Fruit fly (Drosophila melanogaster) whole organism, embryonic: ENCODE data around the gene CG31068.

Experiments
- Abd-B ChIP-seq: fragments of 200-800 bp; sonication (Bioruptor generic); optimal IDR thresholded peaks from 2 replicates; lab custom pipeline; 2018; ENCODE audit warnings: missing biosample characterization, mild to moderate bottlenecking, missing genetic modification characterization, moderate library complexity
- B-H1 ChIP-seq: fragments of 200-800 bp; sonication (Bioruptor generic); IDR thresholded peaks from 3 replicates; pipeline ENCODE4 v1.3.6; 2022; ENCODE audit warnings: missing biosample characterization, missing genetic modification characterization
- CG10321 ChIP-seq: fragments of 200-800 bp; sonication (Bioruptor generic); IDR thresholded peaks from 2 replicates; pipeline ENCODE4 v1.3.6; 2022; ENCODE audit warnings: missing biosample characterization, missing genetic modification characterization
- CG12744 ChIP-seq: fragments of 200-800 bp; sonication (Bioruptor generic); optimal IDR thresholded peaks from 2 replicates; lab custom pipeline; 2016; ENCODE audit warnings: missing biosample characterization, missing genetic modification characterization
- CG15073 ChIP-seq: fragments of 200-800 bp; sonication (Bioruptor generic); optimal IDR thresholded peaks from 2 replicates; lab custom pipeline; 2016; ENCODE audit warnings: missing biosample characterization, missing genetic modification characterization
- CG15479 ChIP-seq: fragments of 200-800 bp; sonication (Bioruptor generic); optimal IDR thresholded peaks from 3 replicates; lab custom pipeline; 2019; ENCODE audit warnings: missing biosample characterization, mild to moderate bottlenecking, missing genetic modification characterization, moderate library complexity
- CG16813 ChIP-seq: fragments of 200-800 bp; sonication (Bioruptor generic); IDR thresholded peaks from 3 replicates; pipeline ENCODE4 v1.3.6; 2022; ENCODE audit warnings: missing biosample characterization, missing genetic modification characterization; ENCODE audit not compliant: partially characterized antibody
- CG17186 ChIP-seq: fragments of 200-800 bp; sonication (Bioruptor generic); optimal IDR thresholded peaks from 3 replicates; lab custom pipeline; 2017; ENCODE audit warnings: missing biosample characterization, missing genetic modification reagents, missing genetic modification characterization
- CG18262 ChIP-seq: fragments of 200-800 bp; optimal IDR thresholded peaks from 3 replicates; lab custom pipeline; 2019; ENCODE audit warnings: missing biosample characterization, mild to moderate bottlenecking, missing genetic modification characterization, moderate library complexity
- CG1832 ChIP-seq: fragments of 200-800 bp; sonication (Bioruptor generic); optimal IDR thresholded peaks from 2 replicates; lab custom pipeline; 2017; ENCODE audit warnings: missing biosample characterization, mild to moderate bottlenecking, missing genetic modification characterization, inconsistent platforms
- CG2678 ChIP-seq: fragments of 200-800 bp; sonication (Bioruptor generic); optimal IDR thresholded peaks from 3 replicates; lab custom pipeline; 2019; ENCODE audit warnings: missing biosample characterization, mild to moderate bottlenecking, missing genetic modification characterization, moderate library complexity
- CG3163 ChIP-seq: fragments of 200-800 bp; sonication (Bioruptor generic); optimal IDR thresholded peaks from 3 replicates; lab custom pipeline; 2016; ENCODE audit warnings: missing biosample characterization, missing genetic modification characterization
- CG33213 ChIP-seq: fragments of 200-800 bp; sonication (Bioruptor generic); optimal IDR thresholded peaks from 3 replicates; lab custom pipeline; 2016; ENCODE audit warnings: missing biosample characterization, missing genetic modification characterization
- CG3995 ChIP-seq: fragments of 200-800 bp; sonication (Bioruptor generic); optimal IDR thresholded peaks from 3 replicates; lab custom pipeline; 2016; ENCODE audit warnings: missing biosample characterization, missing genetic modification characterization
- CG6175 ChIP-seq: fragments of 200-800 bp; sonication (Bioruptor generic); IDR thresholded peaks from 3 replicates; pipeline ENCODE4 v1.3.6; 2022; ENCODE audit warnings: missing biosample characterization, missing genetic modification characterization
- CG7271 ChIP-seq: fragments of 200-800 bp; sonication (Bioruptor generic); optimal IDR thresholded peaks from 2 replicates; lab custom pipeline; 2018; ENCODE audit warnings: missing biosample characterization, mild to moderate bottlenecking, missing genetic modification characterization, moderate library complexity
- CG7556 ChIP-seq: fragments of 200-800 bp; sonication (Bioruptor generic); optimal IDR thresholded peaks from 2 replicates; lab custom pipeline; 2017; ENCODE audit warnings: missing biosample characterization, mild to moderate bottlenecking, missing genetic modification characterization
- CG7786 ChIP-seq: fragments of 200-800 bp; sonication (Bioruptor generic); optimal IDR thresholded peaks from 2 replicates; lab custom pipeline; 2016; ENCODE audit warnings: missing biosample characterization, missing genetic modification characterization
- CG8089 ChIP-seq: fragments of 200-800 bp; sonication (Bioruptor generic); optimal IDR thresholded peaks from 3 replicates; lab custom pipeline; 2016; ENCODE audit warnings: missing biosample characterization, missing genetic modification characterization
- D ChIP-seq, 2 experiments: fragments of 200-800 bp in 1 of 2; fragments of >200 bp in 1 of 2; sonication (Bioruptor generic) in 1 of 2; optimal IDR thresholded peaks; 2 replicates in 1 of 2; 3 replicates in 1 of 2; lab custom pipeline; 2017; ENCODE audit warnings: mild to moderate bottlenecking in 1 of 2, missing biosample characterization in 1 of 2, missing genetic modification characterization in 1 of 2, missing genetic modification reagents in 1 of 2
- Dbx ChIP-seq: fragments of 200-800 bp; sonication (Bioruptor generic); IDR thresholded peaks from 3 replicates; pipeline ENCODE4 v1.3.6; 2022; ENCODE audit warnings: missing biosample characterization, missing genetic modification characterization
- Dfd ChIP-seq, 2 experiments: fragments of >200 bp; optimal IDR thresholded peaks; 2 replicates each; lab custom pipeline; 2017; ENCODE audit warnings: missing biosample characterization in 2 of 2, missing genetic modification characterization in 2 of 2
- Doc3 ChIP-seq: fragments of 200-800 bp; sonication (Bioruptor generic); IDR thresholded peaks from 3 replicates; pipeline ENCODE4 v1.3.6; 2022; ENCODE audit warnings: missing biosample characterization, missing genetic modification characterization; ENCODE audit not compliant: partially characterized antibody
- Drgx ChIP-seq: fragments of 200-800 bp; sonication (Bioruptor generic); IDR thresholded peaks from 2 replicates; pipeline ENCODE4 v1.3.6; 2022; ENCODE audit warnings: missing biosample characterization, missing genetic modification characterization
- Hey ChIP-seq: fragments of 200-800 bp; sonication (Bioruptor generic); optimal IDR thresholded peaks from 3 replicates; lab custom pipeline; 2018; ENCODE audit warnings: missing biosample characterization, mild to moderate bottlenecking, missing genetic modification characterization
- Mad ChIP-seq: fragments of 200-800 bp; sonication (Bioruptor generic); optimal IDR thresholded peaks from 2 replicates; lab custom pipeline; 2016; ENCODE audit warnings: missing biosample characterization, missing genetic modification characterization
- NC2β ChIP-seq: fragments of 200-800 bp; sonication (Bioruptor generic); optimal IDR thresholded peaks from 2 replicates; lab custom pipeline; 2016; ENCODE audit warnings: missing biosample characterization, missing genetic modification characterization
- Sry-β ChIP-seq: fragments of 200-800 bp; sonication (Bioruptor generic); optimal IDR thresholded peaks from 2 replicates; lab custom pipeline; 2018; ENCODE audit warnings: missing biosample characterization, mild to moderate bottlenecking, missing genetic modification characterization, moderate library complexity
- YL-1 ChIP-seq: fragments of 200-800 bp; sonication (Bioruptor generic); optimal IDR thresholded peaks from 3 replicates; lab custom pipeline; 2017; ENCODE audit warnings: missing biosample characterization, mild to moderate bottlenecking, missing genetic modification characterization
- ab ChIP-seq: fragments of 200-800 bp; sonication (Bioruptor generic); optimal IDR thresholded peaks from 2 replicates; lab custom pipeline; 2016; ENCODE audit warnings: missing biosample characterization, missing genetic modification characterization
- bab2 ChIP-seq: fragments of 200-800 bp; sonication (Bioruptor generic); optimal IDR thresholded peaks from 2 replicates; lab custom pipeline; 2016; ENCODE audit warnings: missing biosample characterization, missing genetic modification characterization
- caup ChIP-seq: fragments of 200-800 bp; sonication (Bioruptor generic); optimal IDR thresholded peaks from 3 replicates; lab custom pipeline; 2017; ENCODE audit warnings: missing biosample characterization, mild to moderate bottlenecking, missing genetic modification characterization, moderate library complexity; ENCODE audit not compliant: severe bottlenecking
- chif ChIP-seq, 2 experiments: fragments of 200-800 bp; sonication (Bioruptor generic); optimal IDR thresholded peaks; 3 replicates each; lab custom pipeline; 2016; ENCODE audit warnings: missing biosample characterization in 2 of 2, missing genetic modification characterization in 2 of 2
- dm ChIP-seq: fragments of 200-800 bp; sonication (Bioruptor generic); optimal IDR thresholded peaks from 3 replicates; lab custom pipeline; 2016; ENCODE audit warnings: missing biosample characterization, missing genetic modification characterization
- eve ChIP-seq, 2 experiments: fragments of >200 bp; optimal IDR thresholded peaks; 2 replicates each; lab custom pipeline; 2017; ENCODE audit warnings: missing biosample characterization in 2 of 2, missing genetic modification characterization in 2 of 2
- gce ChIP-seq: fragments of 200-800 bp; sonication (Bioruptor generic); IDR thresholded peaks from 3 replicates; pipeline ENCODE4 v1.3.6; 2022; ENCODE audit warnings: missing biosample characterization, missing genetic modification characterization
- gem ChIP-seq: fragments of 200-800 bp; sonication (Bioruptor generic); optimal IDR thresholded peaks from 2 replicates; lab custom pipeline; 2019; ENCODE audit warnings: missing biosample characterization, mild to moderate bottlenecking, missing genetic modification characterization, moderate library complexity
- gsb-n ChIP-seq: fragments of 200-800 bp; sonication (Bioruptor generic); optimal IDR thresholded peaks from 3 replicates; lab custom pipeline; 2018; ENCODE audit warnings: missing biosample characterization, mild to moderate bottlenecking, missing genetic modification characterization
- gt ChIP-seq: fragments of 200-800 bp; sonication (Bioruptor generic); IDR thresholded peaks from 2 replicates; pipeline ENCODE4 v1.3.6; 2022; ENCODE audit warnings: missing biosample characterization, missing genetic modification characterization
- oc ChIP-seq: fragments of 200-800 bp; sonication (Bioruptor generic); optimal IDR thresholded peaks from 2 replicates; lab custom pipeline; 2018; ENCODE audit warnings: missing biosample characterization, mild to moderate bottlenecking, missing genetic modification characterization, moderate library complexity
- pita ChIP-seq: fragments of 200-800 bp; sonication (Bioruptor generic); optimal IDR thresholded peaks from 2 replicates; lab custom pipeline; 2017; ENCODE audit warnings: missing biosample characterization, mild to moderate bottlenecking, missing genetic modification characterization
- tap ChIP-seq: fragments of 200-800 bp; optimal IDR thresholded peaks from 3 replicates; lab custom pipeline; 2019; ENCODE audit warnings: missing biosample characterization, mild to moderate bottlenecking, missing genetic modification characterization, moderate library complexity
- toy ChIP-seq: fragments of 200-800 bp; sonication (Bioruptor generic); IDR thresholded peaks from 2 replicates; pipeline ENCODE4 v1.3.6; 2022; ENCODE audit warnings: missing biosample characterization, missing genetic modification characterization
- trh ChIP-seq: fragments of 200-800 bp; sonication (Bioruptor generic); optimal IDR thresholded peaks from 2 replicates; lab custom pipeline; 2016; ENCODE audit warnings: missing biosample characterization, missing genetic modification characterization
- unc-4 ChIP-seq: fragments of 200-800 bp; sonication (Bioruptor generic); IDR thresholded peaks from 2 replicates; pipeline ENCODE4 v1.3.6; 2022; ENCODE audit warnings: missing biosample characterization, missing genetic modification characterization; ENCODE audit not compliant: partially characterized antibody
- vvl ChIP-seq: fragments of 200-800 bp; sonication (Bioruptor generic); IDR thresholded peaks from 2 replicates; pipeline ENCODE4 v1.3.6; 2022; ENCODE audit warnings: missing biosample characterization, missing genetic modification characterization
- wor ChIP-seq: fragments of 200-800 bp; sonication (Bioruptor generic); IDR thresholded peaks from 2 replicates; pipeline ENCODE4 v1.3.6; 2022; ENCODE audit warnings: missing biosample characterization, missing genetic modification characterization
- zfh1 ChIP-seq: fragments of 200-800 bp; sonication (Bioruptor generic); IDR thresholded peaks from 3 replicates; pipeline ENCODE4 v1.3.6; 2022; ENCODE audit warnings: missing biosample characterization, missing genetic modification characterization

The CG31068 gene

DNA sequence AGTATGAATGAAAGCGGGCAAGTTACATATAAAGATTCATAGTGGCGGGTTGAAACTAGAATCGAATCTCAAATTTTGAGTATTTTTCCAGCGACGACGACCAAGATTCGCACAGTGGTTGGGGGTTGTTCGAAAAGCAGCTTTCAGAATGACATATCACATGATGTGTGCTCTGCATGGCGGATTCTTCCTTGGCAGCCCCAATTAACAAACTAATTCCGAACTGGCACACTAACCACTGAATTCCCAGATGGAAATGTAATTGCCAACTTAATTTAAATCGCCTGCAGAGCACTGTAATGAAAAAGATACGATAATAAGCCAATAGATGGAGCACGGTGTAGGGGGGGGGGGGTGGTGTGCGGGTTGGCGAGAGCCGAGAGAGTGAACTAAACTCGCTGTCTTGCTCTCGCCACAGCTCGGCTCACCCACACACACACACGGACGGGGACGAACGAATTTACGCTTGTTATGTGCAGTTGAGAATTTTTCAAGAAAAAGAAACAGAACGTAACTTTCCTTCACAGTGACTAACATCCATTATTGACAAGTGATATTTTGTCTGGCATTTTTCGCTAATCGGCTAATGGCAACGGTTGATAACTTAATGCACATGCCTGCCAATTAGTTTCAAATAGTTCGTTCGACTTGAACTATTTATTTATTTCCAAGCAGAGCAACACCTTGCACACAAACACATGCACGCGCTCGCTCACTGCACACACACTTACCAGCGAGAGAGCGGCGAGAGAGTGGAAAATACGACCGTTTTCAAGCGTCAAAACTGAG, 47.7 kb downstream of the CG31068 start (continued):
- TF ChIP-seq CG33213 (peak; percentile 93), CG8089 (GFP tag; lab: Kevin White, UChicago) (peak; percentile 91), CG10321 (GFP tag; lab: Robert Waterston, UW) (peak; percentile 74), pita (GFP tag; lab: Kevin White, UChicago) (no peak), B-H1 (GFP tag; lab: Robert Waterston, UW) (peak; percentile 95), Sry-β (GFP tag; lab: Kevin White, UChicago) (peak; percentile 13), dm (GFP tag; lab: Kevin White, UChicago) (peak; percentile 88), CG2678 (tag; lab: Kevin White, UChicago) (peak; percentile 96), CG6175 (GFP tag; lab: Robert Waterston, UW) (peak; percentile 93), chif (GFP tag; optimal IDR thresholded peaks at IDR 0.05; lab: Kevin White, UChicago) (peak; percentile 94), Dbx (GFP tag; lab: Robert Waterston, UW) (peak; percentile 97), toy (GFP tag; lab: Robert Waterston, UW) (peak; percentile 86), gce (GFP tag; lab: Robert Waterston, UW) (peak; percentile 96), D (optimal IDR thresholded peaks at IDR 0.05; lab: Kevin White, UChicago) (no peak), D (GFP tag; optimal IDR thresholded peaks at IDR 0.05; lab: Kevin White, UChicago) (peak; percentile 88), YL-1 (GFP tag; lab: Kevin White, UChicago) (peak; percentile 89), Mad (GFP tag; lab: Kevin White, UChicago) (peak; percentile 95), eve (GFP tag; optimal IDR thresholded peaks at IDR 0.05; lab: Kevin White, UChicago) (no peak), CG15073 (GFP tag; lab: Kevin White, UChicago) (peak; percentile 77), gt (GFP tag; lab: Robert Waterston, UW) (peak; percentile 90), trh (GFP tag; lab: Kevin White, UChicago) (peak; percentile 81), wor (GFP tag; lab: Robert Waterston, UW) (peak; percentile 93), Drgx (GFP tag; lab: Robert Waterston, UW) (peak; percentile 98), CG3163 (GFP tag; lab: Kevin White, UChicago) (peak; percentile 83), gsb-n (tag; lab: Kevin White, UChicago) (peak; percentile 92), CG12744 (peak; percentile 90), Abd-B (GFP tag; lab: Kevin White, UChicago) (peak; percentile 90), CG7556 (GFP tag; lab: Kevin White, UChicago) (peak; percentile 95), CG7786 (peak; percentile 98), CG1832 (GFP tag; lab: Kevin White, UChicago) (peak; percentile 35), Doc3 (GFP tag; lab: Robert Waterston, UW) (0 out of 3 replicates have a peak, but pooled peaks have one; percentile 25), Dfd (GFP tag; optimal IDR thresholded peaks at IDR 0.05; lab: Kevin White, UChicago) (no peak), CG3995 (GFP tag; lab: Kevin White, UChicago) (peak; percentile 75), vvl (peak; percentile 99), CG7271 (tag; lab: Kevin White, UChicago) (peak; percentile 27), caup (GFP tag; lab: Kevin White, UChicago) (peak; percentile 97), oc (tag; lab: Kevin White, UChicago) (peak; percentile 95), Hey (tag; lab: Kevin White, UChicago) (peak; percentile 83), CG15479 (GFP tag; lab: Kevin White, UChicago) (no peak), tap (tag; lab: Kevin White, UChicago) (peak; percentile 86), zfh1 (GFP tag; lab: Robert Waterston, UW) (peak; percentile 98), gem (tag; lab: Kevin White, UChicago) (peak; percentile 97), ab (GFP tag; lab: Kevin White, UChicago) (peak; percentile 65), NC2β (GFP tag; lab: Kevin White, UChicago) (peak; percentile 92), CG16813 (GFP tag; lab: Robert Waterston, UW) (peak; percentile 51; the same call in 2 of the 3 replicates), CG17186 (GFP tag; lab: Kevin White, UChicago) (peak; percentile 83), CG18262 (tag; lab: Kevin White, UChicago) (peak; percentile 93), bab2 (GFP tag; lab: Kevin White, UChicago) (peak; percentile 91), unc-4 (peak; percentile 23)
